Worm (Caenorhabditis elegans): Measurements from ENCODE around the gene K08F8.15.

DNA sequence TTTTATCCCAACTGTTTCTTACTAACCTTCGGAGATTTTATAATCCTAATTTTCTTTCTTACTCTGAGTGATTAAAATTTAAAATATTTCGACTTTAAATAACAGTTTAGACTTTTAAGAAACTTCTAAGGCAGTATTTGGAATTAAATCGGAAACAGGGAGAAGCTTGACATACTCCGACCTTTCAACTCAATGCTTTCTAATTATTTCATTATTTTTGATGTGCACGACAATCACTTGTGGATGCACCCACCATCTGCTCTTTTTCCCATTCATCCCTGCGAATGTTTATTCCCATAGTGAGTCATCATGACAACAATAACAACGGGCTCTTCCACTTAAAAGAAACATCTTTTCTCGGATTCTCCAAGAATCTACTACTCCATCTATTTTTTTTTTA, 18.0 kb upstream of the K08F8.15 start:
- TF ChIP-seq ztf-11 (tag; optimal IDR thresholded peaks at IDR 0.05) (no peak), nhr-12 (tag; optimal IDR thresholded peaks at IDR 0.05) (no peak), elt-3 (tag; optimal IDR thresholded peaks at IDR 0.05) (no peak)

Data from whole organism, mixed stage, embryonic.